Fruit fly (Drosophila melanogaster): ENCODE data around the gene I-t.

DNA sequence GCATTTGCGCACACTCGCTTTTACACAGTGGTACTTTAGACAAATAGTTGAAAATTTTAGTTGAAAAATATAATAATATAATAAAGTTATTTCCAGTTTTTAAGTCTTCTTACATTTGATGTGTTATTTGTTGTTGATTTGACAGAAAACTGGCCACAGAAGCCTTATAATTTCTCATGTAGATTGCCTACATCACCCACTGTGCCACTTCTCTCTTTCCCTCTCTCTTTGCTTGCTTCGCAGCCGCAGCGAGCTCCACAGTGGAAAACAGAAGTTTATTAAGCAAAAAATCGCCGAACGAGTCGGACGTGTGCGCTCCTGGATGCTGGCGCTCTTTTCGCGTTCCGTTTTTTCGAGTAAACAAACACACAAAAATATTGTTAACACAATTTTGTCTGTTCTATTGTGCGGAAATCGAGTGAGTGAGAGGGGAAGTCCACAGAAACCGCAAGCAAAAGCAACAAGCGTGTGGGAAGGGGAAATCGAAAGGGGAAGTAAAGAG is 47.9 kb upstream of the I-t start, which contains the start of gene CG42327:
- TF ChIP-seq psq (optimal IDR thresholded peaks at IDR 0.05) = no peak
- TF ChIP-seq EcR (GFP tag; optimal IDR thresholded peaks at IDR 0.05) = no peak
- no peak for TF ChIP-seq usp (GFP tag; optimal IDR thresholded peaks at IDR 0.05)
- no peak for TF ChIP-seq Dll (optimal IDR thresholded peaks at IDR 0.05)

Data from whole organism.